Worm (Caenorhabditis elegans) whole organism, early embryonic: Measurements from ENCODE around the gene srbc-57.

Experiments
- B0310.2 ChIP-seq: sonication (generic microtip); optimal IDR thresholded peaks from 2 replicates; lab custom pipeline; 2016; ENCODE audit warnings: mild to moderate bottlenecking, missing genetic modification characterization, missing compliant biosample characterization
- F13C5.2 ChIP-seq: sonication (generic microtip); optimal IDR thresholded peaks from 2 replicates; lab custom pipeline; 2017; ENCODE audit warnings: mild to moderate bottlenecking, missing genetic modification characterization, inconsistent platforms, missing compliant biosample characterization
- aly-1 ChIP-seq: sonication (generic microtip); optimal IDR thresholded peaks from 2 replicates; lab custom pipeline; 2016; ENCODE audit warnings: missing genetic modification characterization, missing compliant biosample characterization
- ama-1 ChIP-seq: fragments of 150-350 bp; optimal IDR thresholded peaks from 2 replicates; lab custom pipeline; 2014
- ceh-13 ChIP-seq: fragments of 200-800 bp; sonication (Bioruptor generic); optimal IDR thresholded peaks from 2 replicates; lab custom pipeline; 2018; ENCODE audit warnings: mild to moderate bottlenecking, missing genetic modification characterization, missing compliant biosample characterization
- ets-7 ChIP-seq: sonication (generic microtip); optimal IDR thresholded peaks from 2 replicates; lab custom pipeline; 2016; ENCODE audit warnings: missing genotype, missing genetic modification characterization, missing compliant biosample characterization
- flt-1 ChIP-seq: fragments of 200-800 bp; sonication (Bioruptor generic); IDR thresholded peaks from 2 replicates; pipeline ENCODE4 v1.3.6; 2022; ENCODE audit warnings: missing genetic modification characterization, missing compliant biosample characterization
- hmbx-1 ChIP-seq: sonication (generic microtip); optimal IDR thresholded peaks from 2 replicates; lab custom pipeline; 2016; ENCODE audit warnings: mild to moderate bottlenecking, missing genetic modification characterization, missing compliant biosample characterization
- hmg-4 ChIP-seq: fragments of 200-800 bp; sonication (Bioruptor generic); optimal IDR thresholded peaks from 2 replicates; lab custom pipeline; 2018; ENCODE audit warnings: mild to moderate bottlenecking, missing genetic modification characterization, missing compliant biosample characterization
- hnd-1 ChIP-seq: sonication (generic microtip); optimal IDR thresholded peaks from 2 replicates; lab custom pipeline; 2016; ENCODE audit warnings: missing genetic modification characterization, missing compliant biosample characterization
- pes-1 ChIP-seq: fragments of 200-800 bp; sonication (Bioruptor generic); IDR thresholded peaks from 2 replicates; pipeline ENCODE4 v1.3.6; 2022; ENCODE audit warnings: missing genetic modification reagents, missing genetic modification characterization, missing compliant biosample characterization
- sea-1 ChIP-seq: fragments of 200-800 bp; sonication (Bioruptor generic); conservative IDR thresholded peaks from 2 replicates; pipeline ENCODE4 v1.3.6; 2022; ENCODE audit warnings: missing genetic modification characterization, missing compliant biosample characterization
- tbx-37 ChIP-seq: fragments of 200-800 bp; sonication (Bioruptor generic); conservative IDR thresholded peaks from 2 replicates; pipeline ENCODE4 v1.3.6; 2022; ENCODE audit warnings: missing genetic modification reagents, missing genetic modification characterization, missing compliant biosample characterization

- no peak for TF ChIP-seq ceh-13
- no peak for TF ChIP-seq ama-1 (lab: Kevin White, UChicago)
- TF ChIP-seq flt-1 (GFP tag; lab: Robert Waterston, UW) = no peak
- no peak for TF ChIP-seq hmbx-1 (tag; lab: Kevin White, UChicago)
- TF ChIP-seq aly-1 (tag; lab: Kevin White, UChicago) = no peak
- TF ChIP-seq tbx-37 = no peak
- TF ChIP-seq pes-1 (GFP tag; lab: Robert Waterston, UW) = no peak
- no peak for TF ChIP-seq ets-7 (tag; lab: Kevin White, UChicago)
- TF ChIP-seq F13C5.2 = no peak
- no peak for TF ChIP-seq sea-1
- TF ChIP-seq hmg-4 (GFP tag; lab: Kevin White, UChicago) = no peak
- TF ChIP-seq B0310.2 = no peak
- TF ChIP-seq hnd-1 (tag; lab: Kevin White, UChicago) = no peak
Measured at ce11 chrV:446574-446973, 21.8 kb downstream of the srbc-57 start, which contains the start of gene srh-34.
